Worm (Caenorhabditis elegans) whole organism, mixed stage, embryonic: ENCODE data around the gene rhy-1.

Experiments
- M03D4.4 ChIP-seq: sonication (generic microtip); optimal IDR thresholded peaks from 2 replicates; lab custom pipeline; 2017; ENCODE audit warnings: mild to moderate bottlenecking, missing genetic modification characterization, missing compliant biosample characterization
- bed-3 ChIP-seq: fragments of 200-800 bp; sonication (Bioruptor generic); optimal IDR thresholded peaks from 3 replicates; lab custom pipeline; 2018; ENCODE audit warnings: mild to moderate bottlenecking, missing genetic modification characterization, moderate library complexity, missing compliant biosample characterization
- blmp-1 ChIP-seq: fragments of 150-350 bp; optimal IDR thresholded peaks from 2 replicates; lab custom pipeline; 2014; ENCODE audit warnings: missing biosample characterization, missing genetic modification characterization
- ceh-39 ChIP-seq: fragments of 150-350 bp; optimal IDR thresholded peaks from 2 replicates; lab custom pipeline; 2014; ENCODE audit warnings: missing biosample characterization, missing genetic modification characterization
- ceh-43 ChIP-seq: fragments of 200-800 bp; sonication (Bioruptor generic); optimal IDR thresholded peaks from 2 replicates; lab custom pipeline; 2018; ENCODE audit warnings: mild to moderate bottlenecking, missing genetic modification characterization, moderate library complexity, missing compliant biosample characterization
- ceh-83 ChIP-seq: fragments of 200-800 bp; sonication (Bioruptor generic); optimal IDR thresholded peaks from 2 replicates; lab custom pipeline; 2018; ENCODE audit warnings: mild to moderate bottlenecking, missing genetic modification characterization, missing compliant biosample characterization
- cnd-1 ChIP-seq: fragments of 200-800 bp; sonication (Bioruptor generic); optimal IDR thresholded peaks from 2 replicates; lab custom pipeline; 2018; ENCODE audit warnings: mild to moderate bottlenecking, missing genetic modification characterization, missing compliant biosample characterization
- drap-1 ChIP-seq: fragments of 200-800 bp; sonication (Bioruptor generic); optimal IDR thresholded peaks from 3 replicates; lab custom pipeline; 2018; ENCODE audit warnings: mild to moderate bottlenecking, missing genetic modification characterization, missing compliant biosample characterization
- elt-1 ChIP-seq: sonication (generic microtip); optimal IDR thresholded peaks from 2 replicates; lab custom pipeline; 2017; ENCODE audit warnings: missing genetic modification characterization, mild to moderate bottlenecking, missing compliant biosample characterization, antibody characterized with exemption, moderate library complexity, borderline replicate concordance; ENCODE audit not compliant: insufficient read depth
- elt-3 ChIP-seq: fragments of 150-350 bp; optimal IDR thresholded peaks from 2 replicates; lab custom pipeline; 2014; ENCODE audit warnings: missing biosample characterization, missing genetic modification characterization
- flh-1 ChIP-seq: fragments of 200-800 bp; sonication (Bioruptor generic); optimal IDR thresholded peaks from 2 replicates; lab custom pipeline; 2018; ENCODE audit warnings: mild to moderate bottlenecking, missing genetic modification characterization, moderate library complexity, missing compliant biosample characterization
- hlh-1 ChIP-seq: fragments of 150-350 bp; optimal IDR thresholded peaks from 2 replicates; lab custom pipeline; 2014; ENCODE audit warnings: missing biosample characterization, missing genetic modification reagents, missing genetic modification characterization
- lin-13 ChIP-seq: fragments of 150-350 bp; optimal IDR thresholded peaks from 2 replicates; lab custom pipeline; 2014; ENCODE audit warnings: missing biosample characterization, missing genetic modification characterization
- lsy-2 ChIP-seq: fragments of 150-350 bp; optimal IDR thresholded peaks from 2 replicates; lab custom pipeline; 2014; ENCODE audit warnings: missing biosample characterization, missing genetic modification characterization
- mep-1 ChIP-seq: fragments of 150-350 bp; optimal IDR thresholded peaks from 2 replicates; lab custom pipeline; 2017; ENCODE audit warnings: missing biosample characterization, missing genetic modification reagents, missing genetic modification characterization, inconsistent platforms
- mls-2 ChIP-seq: sonication (generic microtip); optimal IDR thresholded peaks from 2 replicates; lab custom pipeline; 2016; ENCODE audit warnings: mild to moderate bottlenecking, missing genetic modification characterization, moderate library complexity, missing compliant biosample characterization
- nhr-12 ChIP-seq: fragments of 150-350 bp; optimal IDR thresholded peaks from 2 replicates; lab custom pipeline; 2014; ENCODE audit warnings: missing biosample characterization, missing genetic modification characterization
- nhr-237 ChIP-seq: fragments of 150-350 bp; optimal IDR thresholded peaks from 2 replicates; lab custom pipeline; 2014; ENCODE audit warnings: missing biosample characterization, missing genetic modification characterization
- nhr-28 ChIP-seq: fragments of 150-350 bp; optimal IDR thresholded peaks from 2 replicates; lab custom pipeline; 2014; ENCODE audit warnings: missing biosample characterization, missing genetic modification characterization
- nhr-76 ChIP-seq: sonication (generic microtip); optimal IDR thresholded peaks from 2 replicates; lab custom pipeline; 2017; ENCODE audit warnings: missing biosample characterization, missing genetic modification characterization
- pha-4 ChIP-seq: fragments of 150-350 bp; optimal IDR thresholded peaks from 2 replicates; lab custom pipeline; 2018; ENCODE audit warnings: missing biosample characterization, missing genetic modification reagents, missing genetic modification characterization
- sem-2 ChIP-seq: fragments of 200-800 bp; sonication (Bioruptor generic); optimal IDR thresholded peaks from 2 replicates; lab custom pipeline; 2018; ENCODE audit warnings: mild to moderate bottlenecking, missing genetic modification characterization, missing compliant biosample characterization
- snpc-4 ChIP-seq: fragments of 150-350 bp; optimal IDR thresholded peaks from 2 replicates; lab custom pipeline; 2014; ENCODE audit warnings: missing biosample characterization, missing genetic modification characterization
- sptf-1 ChIP-seq: sonication (generic microtip); optimal IDR thresholded peaks from 2 replicates; lab custom pipeline; 2017; ENCODE audit warnings: mild to moderate bottlenecking, missing genetic modification characterization, moderate library complexity, missing compliant biosample characterization
- tbx-8 ChIP-seq: fragments of 200-800 bp; sonication (Bioruptor generic); optimal IDR thresholded peaks from 2 replicates; lab custom pipeline; 2018; ENCODE audit warnings: mild to moderate bottlenecking, missing genetic modification characterization, moderate library complexity, missing compliant biosample characterization
- unc-120 ChIP-seq: sonication (generic microtip); optimal IDR thresholded peaks from 2 replicates; lab custom pipeline; 2017; ENCODE audit warnings: missing genetic modification characterization, missing compliant biosample characterization; ENCODE audit not compliant: poor library complexity, severe bottlenecking
- unc-62 ChIP-seq: fragments of 150-350 bp; optimal IDR thresholded peaks from 2 replicates; lab custom pipeline; 2014; ENCODE audit warnings: missing biosample characterization, missing genetic modification reagents, missing genetic modification characterization
- zip-8 ChIP-seq: fragments of 150-350 bp; optimal IDR thresholded peaks from 2 replicates; lab custom pipeline; 2014; ENCODE audit warnings: missing biosample characterization, missing genetic modification characterization
- ztf-11 ChIP-seq: fragments of 150-350 bp; optimal IDR thresholded peaks from 2 replicates; lab custom pipeline; 2014; ENCODE audit warnings: missing biosample characterization, missing genetic modification characterization

rhy-1 gene

ce11 chrII:9125558-9125957 is 35.6 kb upstream of the rhy-1 start:
- TF ChIP-seq zip-8, result peak; percentile 95

ce11 chrII:9126965-9127364 is 34.2 kb upstream of the rhy-1 start:
- TF ChIP-seq M03D4.4 (tag; lab: Kevin White, UChicago) (no peak), sem-2 (GFP tag; lab: Kevin White, UChicago) (no peak), nhr-28 (no peak), elt-3 (no peak), nhr-12 (tag; lab: Kevin White, UChicago) (no peak), bed-3 (GFP tag; lab: Kevin White, UChicago) (no peak), ceh-83 (GFP tag; lab: Kevin White, UChicago) (no peak), drap-1 (no peak), lin-13 (tag; lab: Kevin White, UChicago) (no peak), sptf-1 (tag; lab: Kevin White, UChicago) (no peak)

DNA sequence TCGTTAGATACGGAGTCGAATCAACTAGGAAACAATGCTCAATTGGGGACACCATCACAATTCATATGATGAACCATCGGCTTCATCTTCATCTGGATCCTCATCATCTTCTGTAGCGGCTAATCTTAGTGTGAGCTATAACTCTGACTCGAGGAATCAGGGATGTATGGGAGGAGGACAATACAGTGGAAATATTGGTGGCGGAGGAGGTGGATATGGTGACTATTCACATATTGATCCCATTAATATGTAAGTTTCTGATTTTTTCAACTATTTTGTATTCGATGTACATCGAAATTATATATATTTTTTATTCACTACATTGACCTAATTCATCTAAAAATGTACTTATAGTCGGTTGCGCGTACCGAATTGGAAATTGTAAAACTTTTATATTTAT is 33.8 kb upstream of the rhy-1 start:
- TF ChIP-seq mls-2 (tag; lab: Kevin White, UChicago) (no peak), nhr-12 (tag; lab: Kevin White, UChicago) (no peak), sptf-1 (tag; lab: Kevin White, UChicago) (no peak), snpc-4 (tag; lab: Kevin White, UChicago) (no peak), zip-8 (no peak), hlh-1 (no peak), tbx-8 (no peak), lin-13 (tag; lab: Kevin White, UChicago) (no peak), flh-1 (GFP tag; lab: Kevin White, UChicago) (no peak), nhr-237 (no peak), pha-4 (no peak), nhr-76 (no peak), bed-3 (GFP tag; lab: Kevin White, UChicago) (no peak), ceh-83 (GFP tag; lab: Kevin White, UChicago) (no peak), ceh-39 (no peak), lsy-2 (tag; lab: Kevin White, UChicago) (no peak)

DNA sequence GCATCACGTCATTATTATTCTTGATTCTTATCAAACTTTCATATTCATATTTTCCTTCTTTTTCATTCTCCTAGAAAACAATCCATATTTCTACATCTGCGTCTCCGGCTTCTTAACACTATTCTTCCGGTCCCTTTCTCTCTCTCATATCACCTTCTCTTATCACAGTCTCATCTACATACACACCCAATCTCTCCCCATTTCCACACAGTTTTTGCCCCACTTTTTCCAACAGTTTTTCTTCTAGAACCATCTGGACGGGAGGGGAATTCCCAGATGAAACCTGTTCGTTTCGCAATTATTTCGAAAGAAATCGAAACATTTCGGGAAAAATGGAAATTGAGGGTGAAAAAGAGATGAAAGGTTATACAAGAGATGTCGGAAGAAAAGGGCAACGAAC is 33.0 kb upstream of the rhy-1 start:
- TF ChIP-seq lin-13 (tag; lab: Kevin White, UChicago), result no peak
- TF ChIP-seq M03D4.4 (tag; lab: Kevin White, UChicago), result no peak
- no peak for TF ChIP-seq blmp-1
- no peak for TF ChIP-seq zip-8
- no peak for TF ChIP-seq lsy-2 (tag; lab: Kevin White, UChicago)
- no peak for TF ChIP-seq bed-3 (GFP tag; lab: Kevin White, UChicago)
- TF ChIP-seq nhr-237, result peak; percentile 58
- TF ChIP-seq elt-1, result peak; percentile 10
- TF ChIP-seq mls-2 (tag; lab: Kevin White, UChicago), result no peak
- no peak for TF ChIP-seq unc-62 (GFP tag; lab: Kevin White, UChicago)
- TF ChIP-seq pha-4, result no peak
- TF ChIP-seq elt-3, result peak; percentile 91
- TF ChIP-seq mep-1 (tag; lab: Kevin White, UChicago), result no peak
- no peak for TF ChIP-seq snpc-4 (tag; lab: Kevin White, UChicago)
- TF ChIP-seq sptf-1 (tag; lab: Kevin White, UChicago), result no peak
- no peak for TF ChIP-seq nhr-12 (tag; lab: Kevin White, UChicago)
- no peak for TF ChIP-seq cnd-1 (tag; lab: Kevin White, UChicago)
- TF ChIP-seq drap-1, result no peak
- no peak for TF ChIP-seq unc-120 (tag; lab: Kevin White, UChicago)

- TF ChIP-seq M03D4.4 (tag; lab: Kevin White, UChicago) (no peak), drap-1 (no peak), sptf-1 (tag; lab: Kevin White, UChicago) (no peak), mls-2 (tag; lab: Kevin White, UChicago) (no peak), ztf-11 (tag; lab: Kevin White, UChicago) (no peak), cnd-1 (tag; lab: Kevin White, UChicago) (no peak), mep-1 (tag; lab: Kevin White, UChicago) (no peak), snpc-4 (tag; lab: Kevin White, UChicago) (no peak), hlh-1 (no peak), ceh-43 (no peak)
These were observed 30.8 kb upstream of the rhy-1 start for ce11 chrII:9130339-9130738.

DNA sequence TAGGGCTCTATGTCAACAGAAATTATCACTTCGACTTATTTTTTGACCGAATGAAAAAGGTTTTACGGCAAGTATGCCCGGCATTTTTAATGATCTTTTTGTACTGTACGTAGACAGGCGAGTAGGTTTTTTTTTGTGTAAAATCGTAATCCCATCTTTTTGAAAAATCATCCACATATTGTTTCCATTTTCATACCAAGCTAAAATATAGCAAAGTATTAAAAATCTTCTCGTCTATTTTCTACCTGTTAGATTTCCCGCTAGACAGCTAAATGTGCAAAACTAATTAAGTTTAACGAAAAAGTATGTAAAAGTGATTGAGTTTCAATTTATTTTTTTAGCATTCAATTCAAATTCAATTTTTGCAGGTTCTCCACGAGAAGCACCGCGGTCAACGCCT is 29.8 kb upstream of the rhy-1 start, which contains the start of gene C16D2.1:
Gene C16D2.1 (plus strand): TSS at position 301 of the 400 bp plus-strand sequence.
- TF ChIP-seq sptf-1 (tag; lab: Kevin White, UChicago) (no peak), lin-13 (tag; lab: Kevin White, UChicago) (no peak), mep-1 (tag; lab: Kevin White, UChicago) (no peak), mls-2 (tag; lab: Kevin White, UChicago) (no peak), ceh-43 (no peak), hlh-1 (no peak), unc-62 (GFP tag; lab: Kevin White, UChicago) (no peak)
